Worm (Caenorhabditis elegans): ENCODE results near the gene F53F8.3.

The F53F8.3 gene

DNA sequence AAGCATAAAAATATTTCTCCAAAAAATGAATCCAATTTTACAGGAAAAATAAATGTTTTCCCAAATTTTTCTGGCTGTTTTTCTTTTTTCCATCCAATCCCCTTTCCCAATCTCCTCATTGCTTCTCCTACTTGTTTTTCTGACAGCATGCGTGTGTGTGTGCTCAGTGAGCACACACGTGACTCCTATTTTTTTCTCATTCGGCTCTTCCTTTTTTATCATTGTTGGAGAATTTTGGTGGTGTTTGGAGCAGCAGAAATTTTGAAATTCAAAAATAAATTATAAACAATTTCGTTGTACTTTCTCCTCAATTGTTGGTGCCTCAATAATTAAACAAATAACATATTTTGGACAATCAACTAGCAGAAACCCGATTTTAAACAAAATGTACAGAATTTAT, 21.3 kb upstream of the F53F8.3 start:
- no peak for TF ChIP-seq W03F9.2 (tag; optimal IDR thresholded peaks at IDR 0.05)

DNA sequence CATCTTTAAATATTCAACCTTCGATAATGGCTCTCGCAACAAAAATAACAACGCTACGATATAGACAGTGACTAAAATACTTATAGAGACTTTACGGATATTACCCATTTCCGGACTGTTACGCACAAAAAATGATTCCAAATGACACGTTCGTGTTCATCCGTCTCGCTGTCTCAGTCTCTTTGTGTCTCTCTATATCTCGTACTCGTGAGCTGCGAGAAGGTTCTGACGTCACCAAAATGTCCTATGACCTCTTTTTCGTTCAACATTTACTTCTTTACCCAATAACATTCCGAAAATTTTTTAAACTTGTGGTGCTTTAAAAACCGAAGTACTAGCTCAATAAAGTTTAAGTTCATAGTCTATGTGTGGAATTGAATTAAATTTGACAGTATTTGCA, 20.8 kb upstream of the F53F8.3 start:
- TF ChIP-seq him-1 (tag; optimal IDR thresholded peaks at IDR 0.05), result no peak
- TF ChIP-seq dao-5 (tag; optimal IDR thresholded peaks at IDR 0.05), result no peak

DNA sequence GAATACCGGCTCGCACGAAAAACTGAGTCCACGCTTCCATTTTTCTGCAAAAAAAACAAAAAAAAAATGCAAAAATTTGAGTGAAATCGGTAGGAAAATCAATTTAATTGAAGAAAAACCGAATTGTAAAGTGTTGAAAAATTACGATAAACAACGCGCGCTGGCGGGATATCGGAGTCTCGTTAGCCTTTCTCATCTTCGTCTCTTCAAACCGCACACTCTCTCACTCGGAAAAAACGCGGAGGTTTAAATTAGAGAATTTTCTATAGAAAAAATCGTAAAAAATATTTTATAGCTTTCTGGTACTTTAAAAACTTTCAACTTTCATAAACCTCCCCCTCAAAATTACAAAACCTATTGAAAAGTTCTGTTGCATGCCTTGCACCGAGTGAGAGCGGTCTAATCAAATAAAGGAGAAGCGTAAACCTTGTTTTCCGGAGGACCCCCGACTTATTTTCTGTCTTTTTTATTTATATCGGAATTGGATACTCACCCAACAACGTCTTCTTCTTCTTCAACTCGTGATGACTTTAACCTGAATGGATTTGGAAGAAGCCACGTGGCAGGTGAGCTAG, 14.8 kb upstream of the F53F8.3 start, which contains the start of the genes F53F8.5 and F53F8.6:
TSS of gene F53F8.5 (minus strand) at position 52 of the 575 bp plus-strand sequence.
TSS of gene F53F8.6 (plus strand) at position 230 of the 575 bp plus-strand sequence.
- TF ChIP-seq dao-5 (tag; optimal IDR thresholded peaks at IDR 0.05) (no peak), him-1 (tag; optimal IDR thresholded peaks at IDR 0.05) (no peak), W03F9.2 (tag; optimal IDR thresholded peaks at IDR 0.05) (no peak)

ce11 chrV:20698266-20698665, 8.9 kb upstream of the F53F8.3 start, which contains the start of gene F53F8.7:
Gene F53F8.7, minus strand, starts transcription at chrV:20698366.
- no peak for TF ChIP-seq W03F9.2 (tag; optimal IDR thresholded peaks at IDR 0.05)
- no peak for TF ChIP-seq dao-5 (tag; optimal IDR thresholded peaks at IDR 0.05)

- TF ChIP-seq him-1 (tag; optimal IDR thresholded peaks at IDR 0.05), result peak; percentile 58
- no peak for TF ChIP-seq W03F9.2 (tag; optimal IDR thresholded peaks at IDR 0.05)
- peak; percentile 59 for TF ChIP-seq dao-5 (tag; optimal IDR thresholded peaks at IDR 0.05)
Observed at ce11 chrV:20693968-20694367, 4.6 kb upstream of the F53F8.3 start.

DNA sequence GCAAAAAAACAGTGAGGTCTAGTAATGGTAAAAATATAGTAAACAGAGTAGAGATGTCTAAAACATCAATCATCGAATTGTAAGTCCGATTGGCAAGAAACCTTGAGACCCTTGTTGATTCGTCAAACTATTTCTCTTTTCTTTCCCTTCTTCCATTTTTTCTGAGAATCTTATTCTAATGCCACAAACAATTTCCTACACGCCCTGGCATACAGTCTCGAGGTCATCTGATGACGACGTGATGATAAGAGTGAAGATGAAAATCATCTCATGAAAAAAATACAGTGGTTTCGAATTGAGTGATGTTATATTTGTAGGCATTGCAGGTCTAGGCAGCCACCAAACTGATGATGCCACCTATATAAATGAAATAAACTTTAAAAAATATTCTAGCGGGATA, 3.6 kb upstream of the F53F8.3 start:
- TF ChIP-seq W03F9.2 (tag; optimal IDR thresholded peaks at IDR 0.05), result no peak
- no peak for TF ChIP-seq him-1 (tag; optimal IDR thresholded peaks at IDR 0.05)
- TF ChIP-seq dao-5 (tag; optimal IDR thresholded peaks at IDR 0.05), result no peak

ce11 chrV:20691585-20691984, 2.3 kb upstream of the F53F8.3 start, which contains the start of gene F53F8.4:
Gene F53F8.4, minus strand, starts transcription at chrV:20691685.
- no peak for TF ChIP-seq dao-5 (tag; optimal IDR thresholded peaks at IDR 0.05)
- no peak for TF ChIP-seq him-1 (tag; optimal IDR thresholded peaks at IDR 0.05)
- no peak for TF ChIP-seq W03F9.2 (tag; optimal IDR thresholded peaks at IDR 0.05)

DNA sequence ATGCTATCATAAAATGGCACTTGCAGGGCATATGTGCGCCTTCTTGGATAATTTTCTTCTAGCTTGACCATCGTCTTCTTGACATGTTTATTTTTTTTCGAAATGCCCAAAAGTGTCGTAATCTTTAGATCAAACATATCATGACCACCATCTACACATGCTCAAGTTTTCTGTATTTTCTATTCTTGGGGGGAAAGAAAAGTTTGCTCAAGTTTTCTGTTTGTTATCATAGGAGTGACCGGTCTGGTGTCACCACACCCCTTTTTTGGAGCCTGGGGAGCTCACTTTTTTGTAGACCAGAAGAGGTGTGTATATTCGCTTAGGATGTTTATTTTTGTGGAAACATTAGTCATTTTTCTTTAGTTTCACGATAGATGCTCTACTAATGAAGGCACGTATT, 3.9 kb downstream of the F53F8.3 start, which contains the start of gene klf-2:
TSS of gene klf-2 (plus strand) at position 301 of the 400 bp plus-strand sequence.
- no peak for TF ChIP-seq him-1 (tag; optimal IDR thresholded peaks at IDR 0.05)
- TF ChIP-seq dao-5 (tag; optimal IDR thresholded peaks at IDR 0.05), result no peak
- no peak for TF ChIP-seq W03F9.2 (tag; optimal IDR thresholded peaks at IDR 0.05)

DNA sequence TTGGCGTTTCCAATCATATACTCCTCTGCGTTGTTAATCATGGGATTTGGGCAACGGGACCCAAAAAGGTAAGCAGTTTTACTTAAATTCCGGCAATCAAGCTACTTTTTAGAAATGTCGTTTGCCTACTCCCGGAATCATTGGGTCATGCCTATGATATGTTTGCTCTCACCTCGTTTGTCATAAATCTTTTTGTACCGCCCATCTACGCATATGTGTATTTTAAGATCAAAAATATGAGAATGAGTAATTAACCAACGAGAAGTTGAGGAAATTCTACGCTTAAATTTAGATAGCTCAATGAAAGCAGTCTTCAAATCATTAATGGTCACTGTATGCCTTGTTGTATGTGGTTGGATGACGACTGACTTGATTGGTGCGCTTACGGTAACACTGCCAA, 7.0 kb downstream of the F53F8.3 start:
- TF ChIP-seq him-1 (tag; optimal IDR thresholded peaks at IDR 0.05) (no peak), W03F9.2 (tag; optimal IDR thresholded peaks at IDR 0.05) (no peak), dao-5 (tag; optimal IDR thresholded peaks at IDR 0.05) (no peak)

ce11 chrV:20681824-20682223, 7.5 kb downstream of the F53F8.3 start:
- TF ChIP-seq W03F9.2 (tag; optimal IDR thresholded peaks at IDR 0.05), result no peak
- no peak for TF ChIP-seq dao-5 (tag; optimal IDR thresholded peaks at IDR 0.05)

DNA sequence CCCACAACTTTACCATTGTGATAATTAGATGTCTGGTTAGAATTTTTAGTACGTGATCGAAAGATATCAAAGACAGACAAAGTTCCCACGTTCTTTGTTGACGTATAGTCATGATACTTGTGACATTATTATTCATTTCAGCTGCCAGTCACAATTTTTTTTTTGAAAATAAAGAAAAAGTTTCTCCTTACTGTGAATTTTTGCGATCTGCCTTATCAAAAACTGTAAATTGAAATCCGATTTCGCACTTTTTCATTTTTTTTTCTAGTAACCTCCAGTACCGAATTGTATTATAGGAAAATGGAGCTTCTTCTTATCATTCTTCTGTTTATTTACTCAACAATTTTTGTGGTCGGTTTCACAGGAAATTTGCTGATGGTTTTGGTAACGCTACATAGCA, 8.2 kb downstream of the F53F8.3 start, which contains the start of gene srsx-35:
TSS of gene srsx-35 (plus strand) at position 301 of the 400 bp plus-strand sequence.
- TF ChIP-seq him-1 (tag; optimal IDR thresholded peaks at IDR 0.05), result no peak
- TF ChIP-seq W03F9.2 (tag; optimal IDR thresholded peaks at IDR 0.05), result no peak
- no peak for TF ChIP-seq dao-5 (tag; optimal IDR thresholded peaks at IDR 0.05)

DNA sequence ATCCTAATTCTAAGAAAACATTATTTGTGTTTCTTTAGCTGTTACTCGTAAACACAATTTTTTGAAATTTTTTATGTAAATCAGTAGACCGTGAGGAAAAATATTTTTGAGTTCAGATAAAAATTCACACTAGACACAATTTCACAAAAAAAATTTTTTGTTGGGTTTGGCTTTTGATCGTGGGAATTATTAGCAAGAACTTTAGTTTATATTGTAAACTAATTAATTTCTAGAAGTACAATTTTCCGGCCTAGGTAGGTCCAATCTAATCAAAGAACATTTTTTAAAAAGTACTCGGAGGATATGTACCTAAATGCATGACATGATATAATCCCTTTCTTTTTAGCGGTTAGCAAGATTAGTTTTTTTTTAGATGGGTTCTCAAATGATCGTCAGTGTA, 9.1 kb downstream of the F53F8.3 start:
- TF ChIP-seq W03F9.2 (tag; optimal IDR thresholded peaks at IDR 0.05), result no peak
- TF ChIP-seq dao-5 (tag; optimal IDR thresholded peaks at IDR 0.05), result no peak
- TF ChIP-seq him-1 (tag; optimal IDR thresholded peaks at IDR 0.05), result no peak

- no peak for TF ChIP-seq W03F9.2 (tag; optimal IDR thresholded peaks at IDR 0.05)
- no peak for TF ChIP-seq him-1 (tag; optimal IDR thresholded peaks at IDR 0.05)
- TF ChIP-seq dao-5 (tag; optimal IDR thresholded peaks at IDR 0.05), result no peak
Observed at ce11 chrV:20670625-20671024, 18.7 kb downstream of the F53F8.3 start.

DNA sequence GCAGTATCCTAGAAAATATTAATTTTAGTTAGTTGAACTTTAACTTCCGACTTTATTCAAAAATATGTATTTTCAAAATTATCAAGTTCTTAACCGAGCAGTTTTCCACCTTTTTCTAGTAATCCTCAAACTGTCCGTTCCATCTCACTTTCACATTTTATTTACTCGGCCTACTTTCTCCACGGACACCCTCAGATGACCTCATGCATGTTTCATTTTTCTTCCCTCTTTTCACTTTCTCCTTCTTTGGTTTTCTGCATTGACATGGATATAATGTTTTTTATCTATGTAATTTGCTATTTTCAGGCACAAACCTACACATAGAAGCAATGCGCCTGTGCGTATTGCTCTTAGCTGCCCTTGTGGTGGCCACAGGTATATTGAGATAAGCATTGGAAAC, 22.4 kb downstream of the F53F8.3 start, which contains the start of gene mlt-11:
TSS of gene mlt-11 (plus strand) at position 301 of the 400 bp plus-strand sequence.
- no peak for TF ChIP-seq him-1 (tag; optimal IDR thresholded peaks at IDR 0.05)
- TF ChIP-seq W03F9.2 (tag; optimal IDR thresholded peaks at IDR 0.05), result no peak
- TF ChIP-seq dao-5 (tag; optimal IDR thresholded peaks at IDR 0.05), result no peak

DNA sequence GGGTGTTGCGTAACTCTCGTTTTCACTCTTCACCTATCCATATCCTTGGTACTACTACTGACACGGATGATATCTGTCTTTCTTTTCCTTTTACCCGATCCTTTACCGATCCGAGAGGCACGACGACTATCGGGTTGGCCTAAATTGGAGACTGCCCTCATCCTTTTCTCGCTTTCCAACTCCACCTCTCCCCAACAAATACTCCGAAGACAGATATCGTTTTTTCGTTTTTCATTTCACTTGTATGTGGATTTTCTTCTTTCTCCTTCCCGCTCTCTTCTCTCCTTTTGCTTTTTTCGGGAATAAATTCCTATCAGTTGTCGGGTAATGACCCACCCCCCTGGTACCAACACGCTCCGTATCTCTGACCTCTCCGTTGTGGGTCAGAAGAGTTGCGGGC, 24.4 kb downstream of the F53F8.3 start:
- no peak for TF ChIP-seq W03F9.2 (tag; optimal IDR thresholded peaks at IDR 0.05)
- TF ChIP-seq dao-5 (tag; optimal IDR thresholded peaks at IDR 0.05), result no peak

Measured in whole organism, L4/young adult.